Fruit fly (Drosophila melanogaster): Measurements from ENCODE around the gene Cep290.

Gene Cep290

dm6 chr3L:832897-833857, 10.5 kb upstream of the Cep290 start, which contains the start of gene Sf3b3 (continued):
- TF ChIP-seq Lpt (GFP tag; optimal IDR thresholded peaks at IDR 0.05) (no peak), acj6 (GFP tag; optimal IDR thresholded peaks at IDR 0.05) (no peak), Sox15 (GFP tag; optimal IDR thresholded peaks at IDR 0.05) (no peak), dsx (GFP tag; optimal IDR thresholded peaks at IDR 0.05; ENCODE audit: poor library complexity, severe bottlenecking) (peak; percentile 40), CG6163 (GFP tag; IDR thresholded peaks at IDR 0.05) (peak; percentile 51; the same call in 1 of the 3 replicates), Hr38 (GFP tag; optimal IDR thresholded peaks at IDR 0.05) (no peak), Hr4 (GFP tag; optimal IDR thresholded peaks at IDR 0.05) (no peak), CG6276 (GFP tag; optimal IDR thresholded peaks at IDR 0.05) (no peak), CG6808 (GFP tag; optimal IDR thresholded peaks at IDR 0.05) (no peak), Sox102F (GFP tag; optimal IDR thresholded peaks at IDR 0.05) (no peak), Blimp-1 (GFP tag; optimal IDR thresholded peaks at IDR 0.05) (no peak), esn (GFP tag; optimal IDR thresholded peaks at IDR 0.05) (no peak), salr (GFP tag; optimal IDR thresholded peaks at IDR 0.05) (no peak), CG15336 (GFP tag; IDR thresholded peaks at IDR 0.05) (no peak), achi (GFP tag; optimal IDR thresholded peaks at IDR 0.05) (no peak), pdm3 (GFP tag; optimal IDR thresholded peaks at IDR 0.05) (no peak), lz (GFP tag; optimal IDR thresholded peaks at IDR 0.05) (no peak), Ets96B (tag; optimal IDR thresholded peaks at IDR 0.05) (peak; percentile 11), svp (GFP tag) (no peak), CG6854 (GFP tag; optimal IDR thresholded peaks at IDR 0.05) (peak; percentile 80), fd85E (GFP tag; optimal IDR thresholded peaks at IDR 0.05) (peak; percentile 1), net (GFP tag; optimal IDR thresholded peaks at IDR 0.05) (no peak), CG3919 (GFP tag; optimal IDR thresholded peaks at IDR 0.05) (no peak), CG11902 (GFP tag; optimal IDR thresholded peaks at IDR 0.05) (peak; percentile 3), Met (GFP tag; optimal IDR thresholded peaks at IDR 0.05) (no peak)

- peak; percentile 66 for TF ChIP-seq fkh (GFP tag; optimal IDR thresholded peaks at IDR 0.05)
- TF ChIP-seq CG4318 (GFP tag; optimal IDR thresholded peaks at IDR 0.05) = no peak
- TF ChIP-seq spab (GFP tag; optimal IDR thresholded peaks at IDR 0.05) = no peak
Observed at dm6 chr3L:833878-834277, 9.8 kb upstream of the Cep290 start, which contains the start of gene CG42553. Gene CG42553, plus strand, starts transcription at chr3L:834093.

- TF ChIP-seq Eip78C (GFP tag) (peak; percentile 11), ss (GFP tag; optimal IDR thresholded peaks at IDR 0.05) (no peak), fkh (GFP tag; optimal IDR thresholded peaks at IDR 0.05) (peak; percentile 94), acj6 (GFP tag; optimal IDR thresholded peaks at IDR 0.05) (no peak), Blimp-1 (GFP tag; optimal IDR thresholded peaks at IDR 0.05) (peak; percentile 79)
Observed at dm6 chr3L:835455-836034, 8.2 kb upstream of the Cep290 start, which contains the start of gene CG42554. Gene CG42554, plus strand, starts transcription at chr3L:835683.

dm6 chr3L:837552-838187, 6.1 kb upstream of the Cep290 start, which contains the start of the genes CG13901 and CG13887:
Gene CG13901, minus strand, starts transcription at chr3L:837821.
Gene CG13887, plus strand, starts transcription at chr3L:837861.
- TF ChIP-seq Hr4 (GFP tag; optimal IDR thresholded peaks at IDR 0.05) (peak; percentile 94), net (GFP tag; optimal IDR thresholded peaks at IDR 0.05) (peak; percentile 82), ss (GFP tag; optimal IDR thresholded peaks at IDR 0.05) (peak; percentile 38 to 71), CG1621 (tag; optimal IDR thresholded peaks at IDR 0.05) (peak; percentile 76), Hr39 (GFP tag; optimal IDR thresholded peaks at IDR 0.05) (peak; percentile 94), CG10669 (GFP tag; optimal IDR thresholded peaks at IDR 0.05) (peak; percentile 82), CG6163 (GFP tag; IDR thresholded peaks at IDR 0.05) (peak; percentile 92), fkh (GFP tag; optimal IDR thresholded peaks at IDR 0.05) (peak; percentile 99), topi (GFP tag; optimal IDR thresholded peaks at IDR 0.05) (peak; percentile 89), Eip75B (GFP tag; optimal IDR thresholded peaks at IDR 0.05) (peak; percentile 90), pdm3 (GFP tag; optimal IDR thresholded peaks at IDR 0.05) (no peak), esn (GFP tag; optimal IDR thresholded peaks at IDR 0.05) (peak; percentile 93), vri (GFP tag; optimal IDR thresholded peaks at IDR 0.05) (peak; percentile 90), CG8319 (GFP tag; optimal IDR thresholded peaks at IDR 0.05) (peak; percentile 74), CG6808 (GFP tag; optimal IDR thresholded peaks at IDR 0.05) (peak; percentile 85), CG4318 (GFP tag; optimal IDR thresholded peaks at IDR 0.05) (no peak), CG11902 (GFP tag; optimal IDR thresholded peaks at IDR 0.05) (peak; percentile 84), Smox (GFP tag; optimal IDR thresholded peaks at IDR 0.05) (no peak), cyc (GFP tag; optimal IDR thresholded peaks at IDR 0.05) (peak; percentile 93), achi (GFP tag; optimal IDR thresholded peaks at IDR 0.05) (peak; percentile 93), CG16779 (tag; optimal IDR thresholded peaks at IDR 0.05) (no peak), salr (GFP tag; optimal IDR thresholded peaks at IDR 0.05) (peak; percentile 66 to 80), CG6854 (GFP tag; optimal IDR thresholded peaks at IDR 0.05) (peak; percentile 83)

All from whole organism, prepupa.